Fruit fly (Drosophila melanogaster) whole organism, embryonic: Measurements from ENCODE around the gene CG11970.

Experiments
- Atf-2 ChIP-seq: fragments of 200-800 bp; sonication (Bioruptor generic); optimal IDR thresholded peaks from 2 replicates; lab custom pipeline; 2016; ENCODE audit warnings: missing biosample characterization, missing genetic modification characterization
- CG10321 ChIP-seq: fragments of 200-800 bp; sonication (Bioruptor generic); IDR thresholded peaks from 2 replicates; pipeline ENCODE4 v1.3.6; 2022; ENCODE audit warnings: missing biosample characterization, missing genetic modification characterization
- CG10462 ChIP-seq: fragments of 200-800 bp; sonication (Bioruptor generic); optimal IDR thresholded peaks from 2 replicates; lab custom pipeline; 2016; ENCODE audit warnings: missing biosample characterization, missing genetic modification characterization
- CG11560 ChIP-seq: fragments of 200-800 bp; sonication (Bioruptor generic); IDR thresholded peaks from 3 replicates; pipeline ENCODE4 v1.3.6; 2022; ENCODE audit warnings: missing biosample characterization, missing genetic modification characterization
- CG12219 ChIP-seq: fragments of 200-800 bp; sonication (Bioruptor generic); optimal IDR thresholded peaks from 3 replicates; lab custom pipeline; 2018; ENCODE audit warnings: missing biosample characterization, mild to moderate bottlenecking, missing genetic modification characterization
- CG12769 ChIP-seq: fragments of 200-800 bp; sonication (Bioruptor generic); optimal IDR thresholded peaks from 2 replicates; lab custom pipeline; 2019; ENCODE audit warnings: missing biosample characterization, mild to moderate bottlenecking, missing genetic modification characterization, moderate library complexity
- CG12942 ChIP-seq: fragments of 200-800 bp; sonication (Bioruptor generic); optimal IDR thresholded peaks from 3 replicates; lab custom pipeline; 2016; ENCODE audit warnings: missing biosample characterization, missing genetic modification characterization
- CG13775 ChIP-seq: fragments of 200-800 bp; sonication (Bioruptor generic); optimal IDR thresholded peaks from 3 replicates; lab custom pipeline; 2017; ENCODE audit warnings: missing biosample characterization, mild to moderate bottlenecking, missing genetic modification characterization
- CG1647 ChIP-seq: fragments of 200-800 bp; sonication (Bioruptor generic); optimal IDR thresholded peaks from 3 replicates; lab custom pipeline; 2016; ENCODE audit warnings: missing biosample characterization, missing genetic modification characterization
- CG16863 ChIP-seq: fragments of 200-800 bp; sonication (Bioruptor generic); optimal IDR thresholded peaks from 3 replicates; lab custom pipeline; 2016; ENCODE audit warnings: missing biosample characterization, missing genetic modification characterization
- CG18262 ChIP-seq: fragments of 200-800 bp; optimal IDR thresholded peaks from 3 replicates; lab custom pipeline; 2019; ENCODE audit warnings: missing biosample characterization, mild to moderate bottlenecking, missing genetic modification characterization, moderate library complexity
- CG1832 ChIP-seq: fragments of 200-800 bp; sonication (Bioruptor generic); optimal IDR thresholded peaks from 2 replicates; lab custom pipeline; 2017; ENCODE audit warnings: missing biosample characterization, mild to moderate bottlenecking, missing genetic modification characterization, inconsistent platforms
- CG18476 ChIP-seq: fragments of 200-800 bp; sonication (Bioruptor generic); optimal IDR thresholded peaks from 2 replicates; lab custom pipeline; 2016; ENCODE audit warnings: missing biosample characterization, mild to moderate bottlenecking, missing genetic modification characterization
- CG18599 ChIP-seq: fragments of 200-800 bp; sonication (Bioruptor generic); optimal IDR thresholded peaks from 3 replicates; lab custom pipeline; 2017; ENCODE audit warnings: missing biosample characterization, missing genetic modification characterization, mild to moderate bottlenecking, moderate library complexity, missing genetic modification reagents
- CG18764 ChIP-seq: fragments of 200-800 bp; sonication (Bioruptor generic); optimal IDR thresholded peaks from 3 replicates; lab custom pipeline; 2016; ENCODE audit warnings: missing biosample characterization, missing genetic modification characterization
- CG2889 ChIP-seq: fragments of 200-800 bp; sonication (Bioruptor generic); IDR thresholded peaks from 3 replicates; pipeline ENCODE4 v1.3.6; 2022; ENCODE audit warnings: missing biosample characterization, missing genetic modification characterization
- CG31365 ChIP-seq: fragments of 200-800 bp; sonication (Bioruptor generic); optimal IDR thresholded peaks from 2 replicates; lab custom pipeline; 2018; ENCODE audit warnings: missing biosample characterization, mild to moderate bottlenecking, missing genetic modification characterization
- CG32532 ChIP-seq: fragments of 200-800 bp; sonication (Bioruptor generic); IDR thresholded peaks from 2 replicates; pipeline ENCODE4 v1.3.6; 2022; ENCODE audit warnings: missing biosample characterization, missing genetic modification characterization
- CG4328 ChIP-seq: fragments of 200-800 bp; sonication (Bioruptor generic); optimal IDR thresholded peaks from 3 replicates; lab custom pipeline; 2017; ENCODE audit warnings: missing biosample characterization, missing genetic modification reagents, missing genetic modification characterization
- CG6654 ChIP-seq: fragments of 200-800 bp; sonication (Bioruptor generic); optimal IDR thresholded peaks from 2 replicates; lab custom pipeline; 2017; ENCODE audit warnings: missing biosample characterization, mild to moderate bottlenecking, missing genetic modification characterization
- CG7556 ChIP-seq: fragments of 200-800 bp; sonication (Bioruptor generic); optimal IDR thresholded peaks from 2 replicates; lab custom pipeline; 2017; ENCODE audit warnings: missing biosample characterization, mild to moderate bottlenecking, missing genetic modification characterization
- CG7928 ChIP-seq: fragments of 200-800 bp; sonication (Bioruptor generic); optimal IDR thresholded peaks from 2 replicates; lab custom pipeline; 2017; ENCODE audit warnings: missing biosample characterization, mild to moderate bottlenecking, missing genetic modification characterization
- Dll ChIP-seq: fragments of 200-800 bp; sonication (Bioruptor generic); IDR thresholded peaks from 4 replicates; pipeline ENCODE4 v1.3.6; 2022; ENCODE audit warnings: missing biosample characterization, missing genetic modification characterization; ENCODE audit not compliant: partially characterized antibody
- ERR ChIP-seq: fragments of 200-800 bp; sonication (Bioruptor generic); optimal IDR thresholded peaks from 2 replicates; lab custom pipeline; 2016; ENCODE audit warnings: missing biosample characterization, missing genetic modification characterization
- Gsc ChIP-seq: fragments of 200-800 bp; sonication (Bioruptor generic); IDR thresholded peaks from 2 replicates; pipeline ENCODE4 v1.3.6; 2022; ENCODE audit warnings: missing biosample characterization, missing genetic modification characterization
- Gug ChIP-seq: fragments of 200-800 bp; sonication (Bioruptor generic); IDR thresholded peaks from 4 replicates; pipeline ENCODE4 v1.3.6; 2022; ENCODE audit warnings: missing biosample characterization, missing genetic modification characterization
- HLH4C ChIP-seq: fragments of 200-800 bp; sonication (Bioruptor generic); IDR thresholded peaks from 3 replicates; pipeline ENCODE4 v1.3.6; 2022; ENCODE audit warnings: missing biosample characterization, missing genetic modification characterization; ENCODE audit not compliant: partially characterized antibody
- Hmr ChIP-seq: fragments of 200-800 bp; sonication (Bioruptor generic); optimal IDR thresholded peaks from 3 replicates; lab custom pipeline; 2017; ENCODE audit warnings: mild to moderate bottlenecking, missing biosample characterization, missing genetic modification reagents, missing genetic modification characterization
- Hr78 ChIP-seq, 2 experiments: fragments of 200-800 bp in 1 of 2; fragments of >200 bp in 1 of 2; sonication (Bioruptor generic) in 1 of 2; optimal IDR thresholded peaks; 2 replicates each; lab custom pipeline; 2017 to 2019; ENCODE audit warnings: missing biosample characterization in 2 of 2, missing genetic modification characterization in 2 of 2, mild to moderate bottlenecking in 1 of 2, moderate library complexity in 1 of 2
- Ravus ChIP-seq: fragments of 200-800 bp; sonication (Bioruptor generic); IDR thresholded peaks from 2 replicates; pipeline ENCODE4 v1.3.6; 2022; ENCODE audit warnings: missing biosample characterization, missing genetic modification characterization
- Vsx1 ChIP-seq: fragments of 200-800 bp; sonication (Bioruptor generic); optimal IDR thresholded peaks from 2 replicates; lab custom pipeline; 2017; ENCODE audit warnings: missing biosample characterization, mild to moderate bottlenecking, missing genetic modification characterization, missing genetic modification reagents
- da ChIP-seq: fragments of 200-800 bp; sonication (Bioruptor generic); optimal IDR thresholded peaks from 2 replicates; lab custom pipeline; 2016; ENCODE audit warnings: missing biosample characterization, missing genetic modification characterization
- dan ChIP-seq: fragments of 200-800 bp; sonication (Bioruptor generic); IDR thresholded peaks from 2 replicates; pipeline ENCODE4 v1.3.6; 2022; ENCODE audit warnings: missing biosample characterization, missing genetic modification characterization
- dpn ChIP-seq, 2 experiments: fragments of 200-800 bp; sonication (Bioruptor generic); optimal IDR thresholded peaks; 3 replicates each; lab custom pipeline; 2016; ENCODE audit warnings: missing biosample characterization in 2 of 2, missing genetic modification characterization in 2 of 2
- ems ChIP-seq: fragments of 200-800 bp; sonication (Bioruptor generic); optimal IDR thresholded peaks from 3 replicates; lab custom pipeline; 2016; ENCODE audit warnings: missing biosample characterization, missing genetic modification characterization
- grau ChIP-seq: fragments of 200-800 bp; optimal IDR thresholded peaks from 3 replicates; lab custom pipeline; 2019; ENCODE audit warnings: missing biosample characterization, mild to moderate bottlenecking, missing genetic modification characterization, moderate library complexity
- kah ChIP-seq: fragments of 200-800 bp; sonication (Bioruptor generic); optimal IDR thresholded peaks from 2 replicates; lab custom pipeline; 2018; ENCODE audit warnings: missing biosample characterization, mild to moderate bottlenecking, missing genetic modification characterization
- ken ChIP-seq: fragments of 200-800 bp; sonication (Bioruptor generic); IDR thresholded peaks from 3 replicates; pipeline ENCODE4 v1.3.6; 2022; ENCODE audit warnings: missing biosample characterization, missing genetic modification characterization
- klu ChIP-seq: fragments of 200-800 bp; sonication (Bioruptor generic); IDR thresholded peaks from 2 replicates; pipeline ENCODE4 v1.3.6; 2022; ENCODE audit warnings: missing biosample characterization, missing genetic modification characterization
- kni ChIP-seq: fragments of 200-800 bp; sonication (Bioruptor generic); optimal IDR thresholded peaks from 3 replicates; lab custom pipeline; 2017; ENCODE audit warnings: mild to moderate bottlenecking, missing biosample characterization, missing genetic modification reagents, missing genetic modification characterization
- lmd ChIP-seq: fragments of 200-800 bp; sonication (Bioruptor generic); IDR thresholded peaks from 2 replicates; pipeline ENCODE4 v1.3.6; 2022; ENCODE audit warnings: missing biosample characterization, missing genetic modification characterization
- lov ChIP-seq, 2 experiments: fragments of 200-800 bp in 1 of 2; fragments of >200 bp in 1 of 2; sonication (Bioruptor generic) in 1 of 2; IDR thresholded peaks in 1 of 2; optimal IDR thresholded peaks in 1 of 2; 2 replicates in 1 of 2; 3 replicates in 1 of 2; pipeline versions ENCODE4 v1.3.6 to Lab custom; 2017 to 2022; ENCODE audit warnings: missing biosample characterization in 1 of 2, missing genetic modification characterization in 1 of 2
- luna ChIP-seq: fragments of 200-800 bp; sonication (Bioruptor generic); optimal IDR thresholded peaks from 2 replicates; lab custom pipeline; 2016; ENCODE audit warnings: missing biosample characterization, missing genetic modification characterization
- nmo ChIP-seq: fragments of 200-800 bp; sonication (Bioruptor generic); optimal IDR thresholded peaks from 2 replicates; lab custom pipeline; 2018; ENCODE audit warnings: missing biosample characterization, mild to moderate bottlenecking, missing genetic modification characterization, moderate library complexity
- odd ChIP-seq: fragments of 200-800 bp; sonication (Bioruptor generic); optimal IDR thresholded peaks from 2 replicates; lab custom pipeline; 2017; ENCODE audit warnings: missing biosample characterization, mild to moderate bottlenecking, missing genetic modification characterization
- org-1 ChIP-seq: fragments of 200-800 bp; sonication (Bioruptor generic); optimal IDR thresholded peaks from 2 replicates; lab custom pipeline; 2017; ENCODE audit warnings: missing biosample characterization, missing genetic modification characterization
- otp ChIP-seq: fragments of 200-800 bp; sonication (Bioruptor generic); IDR thresholded peaks from 3 replicates; pipeline ENCODE4, ENCODE4 v1.3.6; 2022; ENCODE audit warnings: missing biosample characterization, missing genetic modification characterization
- pzg ChIP-seq: fragments of 200-800 bp; sonication (Bioruptor generic); optimal IDR thresholded peaks from 3 replicates; lab custom pipeline; 2018; ENCODE audit warnings: missing biosample characterization, mild to moderate bottlenecking, missing genetic modification characterization, moderate library complexity
- rib ChIP-seq: fragments of 200-800 bp; sonication (Bioruptor generic); IDR thresholded peaks from 2 replicates; pipeline ENCODE4 v1.3.6; 2022; ENCODE audit warnings: missing biosample characterization, missing genetic modification characterization

Gene CG11970

dm6 chr3R:8978768-8979167, 5.8 kb upstream of the CG11970 start (continued):
- TF ChIP-seq Atf-2 (no peak), CG18476 (GFP tag; lab: Kevin White, UChicago) (no peak), Hmr (GFP tag; lab: Kevin White, UChicago) (no peak), otp (GFP tag; lab: Robert Waterston, UW) (0 out of 3 replicates have a peak, but pooled peaks have one; percentile 35), kah (GFP tag; lab: Kevin White, UChicago) (no peak), CG31365 (tag; lab: Kevin White, UChicago) (no peak), CG7928 (GFP tag; lab: Kevin White, UChicago) (no peak), odd (no peak), Gug (GFP tag; lab: Robert Waterston, UW) (no peak), kni (GFP tag; lab: Kevin White, UChicago) (no peak), CG2889 (GFP tag; lab: Robert Waterston, UW) (no peak), Ravus (GFP tag; lab: Robert Waterston, UW) (no peak), luna (no peak), da (GFP tag; lab: Kevin White, UChicago) (no peak), klu (GFP tag; lab: Robert Waterston, UW) (no peak), dan (GFP tag; lab: Robert Waterston, UW) (no peak), Dll (no peak), CG7556 (GFP tag; lab: Kevin White, UChicago) (no peak), Gsc (GFP tag; lab: Robert Waterston, UW) (no peak), ERR (GFP tag; lab: Kevin White, UChicago) (no peak), CG18599 (no peak), CG1832 (GFP tag; lab: Kevin White, UChicago) (no peak), rib (GFP tag; lab: Robert Waterston, UW) (no peak), CG18262 (tag; lab: Kevin White, UChicago) (peak; percentile 23), ems (GFP tag; lab: Kevin White, UChicago) (no peak), CG11560 (tag; lab: Robert Waterston, UW) (0 out of 3 replicates have a peak, but pooled peaks have one; percentile 27), CG12942 (GFP tag; lab: Kevin White, UChicago) (no peak), CG18764 (no peak), CG6654 (GFP tag; lab: Kevin White, UChicago) (no peak), Hr78 (GFP tag; optimal IDR thresholded peaks at IDR 0.05; lab: Kevin White, UChicago) (no peak), org-1 (GFP tag; lab: Kevin White, UChicago) (no peak), pzg (GFP tag; lab: Kevin White, UChicago) (no peak), CG1647 (GFP tag; lab: Kevin White, UChicago) (no peak), CG16863 (GFP tag; lab: Kevin White, UChicago) (no peak)
- TF ChIP-seq, all 482 proteins: peak for 110

- peak; percentile 6 for TF ChIP-seq CG12769
- peak; percentile 58; the same call in 1 of the 2 replicates for TF ChIP-seq CG32532 (GFP tag; lab: Robert Waterston, UW)
- no peak for TF ChIP-seq lov (optimal IDR thresholded peaks at IDR 0.05; lab: Kevin White, UChicago)
- TF ChIP-seq lov (GFP tag; IDR thresholded peaks at IDR 0.05; lab: Robert Waterston, UW), result 0 out of 3 replicates have a peak, but pooled peaks have one; percentile 4
- no peak for TF ChIP-seq CG12219 (GFP tag; lab: Kevin White, UChicago)
- no peak for TF ChIP-seq CG10321 (GFP tag; lab: Robert Waterston, UW)
- TF ChIP-seq Vsx1 (GFP tag; lab: Kevin White, UChicago), result peak; percentile 53
- no peak for TF ChIP-seq CG10462
- peak; percentile 38 for TF ChIP-seq grau (tag; lab: Kevin White, UChicago)
- TF ChIP-seq dpn (GFP tag; optimal IDR thresholded peaks at IDR 0.05; lab: Kevin White, UChicago), result peak in 1 of 2 experiments; percentile 28
- peak; percentile 39; the same call in 1 of the 3 replicates for TF ChIP-seq HLH4C (GFP tag; lab: Robert Waterston, UW)
- TF ChIP-seq CG4328 (GFP tag; lab: Kevin White, UChicago), result no peak
- TF ChIP-seq ken (GFP tag; lab: Robert Waterston, UW), result 0 out of 3 replicates have a peak, but pooled peaks have one; percentile 30
- no peak for TF ChIP-seq lmd (GFP tag; lab: Robert Waterston, UW)
- TF ChIP-seq nmo (GFP tag; lab: Kevin White, UChicago), result peak; percentile 35
- TF ChIP-seq CG13775 (GFP tag; lab: Kevin White, UChicago), result no peak
Observed at dm6 chr3R:8979850-8980775, 4.4 kb upstream of the CG11970 start.
